Worm (Caenorhabditis elegans) whole organism, young adult: ENCODE results near the gene zig-11.

ENCODE experiments used
- F52B5.7 ChIP-seq: sonication (generic microtip); optimal IDR thresholded peaks from 2 replicates; lab custom pipeline; 2016; ENCODE audit warnings: mild to moderate bottlenecking, missing genetic modification characterization, missing compliant biosample characterization
- F57A8.1 ChIP-seq: fragments of 200-800 bp; sonication (Bioruptor generic); optimal IDR thresholded peaks from 2 replicates; lab custom pipeline; 2018; ENCODE audit warnings: mild to moderate bottlenecking, missing genetic modification characterization, moderate library complexity, missing compliant biosample characterization
- ama-1 ChIP-seq, 3 experiments: fragments of 150-350 bp in 1 of 3; sonication (generic microtip) in 2 of 3; optimal IDR thresholded peaks; 2 replicates each; lab custom pipeline; 2014 to 2018; ENCODE audit warnings: missing biosample characterization in 2 of 3, missing genetic modification characterization in 2 of 3, missing genetic modification reagents in 2 of 3
- cebp-1 ChIP-seq, 2 experiments: fragments of 200-800 bp in 1 of 2; sonication (Bioruptor generic) in 1 of 2; sonication (generic microtip) in 1 of 2; IDR thresholded peaks in 1 of 2; optimal IDR thresholded peaks in 1 of 2; 2 replicates each; pipeline versions ENCODE4 v1.3.6 to Lab custom; 2017 to 2022; ENCODE audit warnings: missing compliant biosample characterization in 2 of 2, missing genetic modification characterization in 2 of 2, mild to moderate bottlenecking in 1 of 2, missing genetic modification reagents in 1 of 2, moderate library complexity in 1 of 2
- dox-1 ChIP-seq: fragments of 200-800 bp; sonication (Bioruptor generic); IDR thresholded peaks from 2 replicates; pipeline ENCODE4 v1.3.6; 2022; ENCODE audit warnings: missing genetic modification reagents, missing genetic modification characterization, missing compliant biosample characterization
- hrde-1 ChIP-seq: sonication (generic microtip); optimal IDR thresholded peaks from 2 replicates; lab custom pipeline; 2016; ENCODE audit warnings: missing genetic modification characterization, mild to moderate bottlenecking, missing compliant biosample characterization, moderate library complexity, missing genotype, missing genetic modification reagents, borderline replicate concordance
- hsf-1 ChIP-seq: fragments of 200-800 bp; sonication (Bioruptor generic); IDR thresholded peaks from 2 replicates; pipeline ENCODE4 v1.3.6; 2022; ENCODE audit warnings: missing genetic modification reagents, missing genetic modification characterization, missing compliant biosample characterization
- lin-35 ChIP-seq, 3 experiments: fragments of 150-350 bp in 2 of 3; sonication (generic microtip) in 1 of 3; optimal IDR thresholded peaks; 2 replicates each; lab custom pipeline; 2014 to 2018; ENCODE audit warnings: missing biosample characterization in 3 of 3, missing genetic modification characterization in 3 of 3, missing genetic modification reagents in 3 of 3
- mes-4 ChIP-seq: sonication (generic microtip); optimal IDR thresholded peaks from 2 replicates; lab custom pipeline; 2016; ENCODE audit warnings: missing genotype, missing genetic modification characterization, missing compliant biosample characterization
- nhr-27 ChIP-seq: fragments of 200-800 bp; sonication (Bioruptor generic); optimal IDR thresholded peaks from 2 replicates; lab custom pipeline; 2018; ENCODE audit warnings: mild to moderate bottlenecking, missing genetic modification characterization, moderate library complexity, missing compliant biosample characterization
- unc-62 ChIP-seq: fragments of 150-350 bp; optimal IDR thresholded peaks from 2 replicates; lab custom pipeline; 2014; ENCODE audit warnings: missing biosample characterization, missing genetic modification reagents, missing genetic modification characterization
- ztf-26 ChIP-seq: sonication (generic microtip); optimal IDR thresholded peaks from 2 replicates; lab custom pipeline; 2017; ENCODE audit warnings: missing genetic modification characterization, missing compliant biosample characterization

DNA sequence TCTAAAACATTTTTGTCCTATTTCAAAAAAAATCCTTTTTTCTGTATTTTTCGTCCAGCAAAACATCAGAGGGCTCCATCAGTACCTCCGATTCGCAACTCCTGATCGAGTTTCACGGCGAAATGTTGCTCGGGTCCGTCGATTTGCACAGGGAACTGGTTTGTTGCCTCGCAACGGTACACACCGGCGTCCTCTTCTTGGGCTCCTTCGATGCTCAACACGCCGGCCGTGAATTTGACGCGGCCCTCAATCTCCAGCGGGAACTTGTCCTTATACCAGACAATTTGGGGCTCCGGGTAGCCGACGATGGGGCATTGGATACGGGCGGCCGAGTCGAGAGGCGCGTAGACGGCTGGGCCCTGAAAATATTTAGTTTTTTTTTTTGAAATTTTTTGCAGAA is 14.7 kb downstream of the zig-11 start:
- TF ChIP-seq unc-62 (GFP tag; lab: Kevin White, UChicago) (no peak), ztf-26 (tag; lab: Kevin White, UChicago) (no peak), ama-1 (optimal IDR thresholded peaks at IDR 0.05; lab: Kevin White, UChicago) (no peak), ama-1 (GFP tag; optimal IDR thresholded peaks at IDR 0.05; lab: Kevin White, UChicago) (no peak), mes-4 (no peak), F52B5.7 (tag; lab: Kevin White, UChicago) (no peak), lin-35 (GFP tag; optimal IDR thresholded peaks at IDR 0.05; lab: Kevin White, UChicago) (no peak), dox-1 (GFP tag; lab: Robert Waterston, UW) (no peak), hsf-1 (GFP tag; lab: Robert Waterston, UW) (no peak), nhr-27 (tag; lab: Kevin White, UChicago) (no peak), hrde-1 (tag; lab: Kevin White, UChicago) (no peak), cebp-1 (GFP tag; IDR thresholded peaks at IDR 0.05; lab: Robert Waterston, UW) (no peak), cebp-1 (tag; optimal IDR thresholded peaks at IDR 0.05; lab: Kevin White, UChicago) (no peak), F57A8.1 (GFP tag; lab: Kevin White, UChicago) (no peak)
